Worm (Caenorhabditis elegans) whole organism, mixed stage, embryonic: ENCODE measurements around the gene srg-44.
A peak's percentile ranks its signal among the peaks of the same experiment; 100 is the strongest.

Experiments
- M03D4.4 ChIP-seq: sonication (generic microtip); optimal IDR thresholded peaks from 2 replicates; lab custom pipeline; 2017; ENCODE audit warnings: mild to moderate bottlenecking, missing genetic modification characterization, missing compliant biosample characterization
- blmp-1 ChIP-seq: fragments of 150-350 bp; optimal IDR thresholded peaks from 2 replicates; lab custom pipeline; 2014; ENCODE audit warnings: missing biosample characterization, missing genetic modification characterization
- ceh-39 ChIP-seq: fragments of 150-350 bp; optimal IDR thresholded peaks from 2 replicates; lab custom pipeline; 2014; ENCODE audit warnings: missing biosample characterization, missing genetic modification characterization
- ceh-43 ChIP-seq: fragments of 200-800 bp; sonication (Bioruptor generic); optimal IDR thresholded peaks from 2 replicates; lab custom pipeline; 2018; ENCODE audit warnings: mild to moderate bottlenecking, missing genetic modification characterization, moderate library complexity, missing compliant biosample characterization
- ceh-83 ChIP-seq: fragments of 200-800 bp; sonication (Bioruptor generic); optimal IDR thresholded peaks from 2 replicates; lab custom pipeline; 2018; ENCODE audit warnings: mild to moderate bottlenecking, missing genetic modification characterization, missing compliant biosample characterization
- cnd-1 ChIP-seq: fragments of 200-800 bp; sonication (Bioruptor generic); optimal IDR thresholded peaks from 2 replicates; lab custom pipeline; 2018; ENCODE audit warnings: mild to moderate bottlenecking, missing genetic modification characterization, missing compliant biosample characterization
- drap-1 ChIP-seq: fragments of 200-800 bp; sonication (Bioruptor generic); optimal IDR thresholded peaks from 3 replicates; lab custom pipeline; 2018; ENCODE audit warnings: mild to moderate bottlenecking, missing genetic modification characterization, missing compliant biosample characterization
- flh-1 ChIP-seq: fragments of 200-800 bp; sonication (Bioruptor generic); optimal IDR thresholded peaks from 2 replicates; lab custom pipeline; 2018; ENCODE audit warnings: mild to moderate bottlenecking, missing genetic modification characterization, moderate library complexity, missing compliant biosample characterization
- ham-2 ChIP-seq: fragments of 200-800 bp; sonication (Bioruptor generic); optimal IDR thresholded peaks from 2 replicates; lab custom pipeline; 2018; ENCODE audit warnings: mild to moderate bottlenecking, missing genetic modification characterization, missing compliant biosample characterization
- lin-13 ChIP-seq: fragments of 150-350 bp; optimal IDR thresholded peaks from 2 replicates; lab custom pipeline; 2014; ENCODE audit warnings: missing biosample characterization, missing genetic modification characterization
- lin-32 ChIP-seq: fragments of 200-800 bp; sonication (Bioruptor generic); optimal IDR thresholded peaks from 2 replicates; lab custom pipeline; 2018; ENCODE audit warnings: mild to moderate bottlenecking, missing genetic modification characterization, missing compliant biosample characterization
- lsy-2 ChIP-seq: fragments of 150-350 bp; optimal IDR thresholded peaks from 2 replicates; lab custom pipeline; 2014; ENCODE audit warnings: missing biosample characterization, missing genetic modification characterization
- mab-5 ChIP-seq: fragments of 150-350 bp; optimal IDR thresholded peaks from 2 replicates; lab custom pipeline; 2014; ENCODE audit warnings: missing biosample characterization, missing genetic modification characterization
- mep-1 ChIP-seq: fragments of 150-350 bp; optimal IDR thresholded peaks from 2 replicates; lab custom pipeline; 2017; ENCODE audit warnings: missing biosample characterization, missing genetic modification reagents, missing genetic modification characterization, inconsistent platforms
- mls-2 ChIP-seq: sonication (generic microtip); optimal IDR thresholded peaks from 2 replicates; lab custom pipeline; 2016; ENCODE audit warnings: mild to moderate bottlenecking, missing genetic modification characterization, moderate library complexity, missing compliant biosample characterization
- nhr-12 ChIP-seq: fragments of 150-350 bp; optimal IDR thresholded peaks from 2 replicates; lab custom pipeline; 2014; ENCODE audit warnings: missing biosample characterization, missing genetic modification characterization
- nhr-237 ChIP-seq: fragments of 150-350 bp; optimal IDR thresholded peaks from 2 replicates; lab custom pipeline; 2014; ENCODE audit warnings: missing biosample characterization, missing genetic modification characterization
- nhr-28 ChIP-seq: fragments of 150-350 bp; optimal IDR thresholded peaks from 2 replicates; lab custom pipeline; 2014; ENCODE audit warnings: missing biosample characterization, missing genetic modification characterization
- pha-4 ChIP-seq: fragments of 150-350 bp; optimal IDR thresholded peaks from 2 replicates; lab custom pipeline; 2018; ENCODE audit warnings: missing biosample characterization, missing genetic modification reagents, missing genetic modification characterization
- sem-2 ChIP-seq: fragments of 200-800 bp; sonication (Bioruptor generic); optimal IDR thresholded peaks from 2 replicates; lab custom pipeline; 2018; ENCODE audit warnings: mild to moderate bottlenecking, missing genetic modification characterization, missing compliant biosample characterization
- snpc-4 ChIP-seq: fragments of 150-350 bp; optimal IDR thresholded peaks from 2 replicates; lab custom pipeline; 2014; ENCODE audit warnings: missing biosample characterization, missing genetic modification characterization
- sptf-1 ChIP-seq: sonication (generic microtip); optimal IDR thresholded peaks from 2 replicates; lab custom pipeline; 2017; ENCODE audit warnings: mild to moderate bottlenecking, missing genetic modification characterization, moderate library complexity, missing compliant biosample characterization
- unc-120 ChIP-seq: sonication (generic microtip); optimal IDR thresholded peaks from 2 replicates; lab custom pipeline; 2017; ENCODE audit warnings: missing genetic modification characterization, missing compliant biosample characterization; ENCODE audit not compliant: poor library complexity, severe bottlenecking
- unc-39 ChIP-seq: fragments of 150-350 bp; optimal IDR thresholded peaks from 2 replicates; lab custom pipeline; 2014; ENCODE audit warnings: missing biosample characterization, missing genetic modification characterization
- unc-62 ChIP-seq: fragments of 150-350 bp; optimal IDR thresholded peaks from 2 replicates; lab custom pipeline; 2014; ENCODE audit warnings: missing biosample characterization, missing genetic modification reagents, missing genetic modification characterization
- zip-8 ChIP-seq: fragments of 150-350 bp; optimal IDR thresholded peaks from 2 replicates; lab custom pipeline; 2014; ENCODE audit warnings: missing biosample characterization, missing genetic modification characterization

The srg-44 gene

ce11 chrV:17347602-17348001 lies 19.0 kb downstream of the srg-44 start, which contains the start of gene skr-5:
Gene skr-5, plus strand, starts transcription at chrV:17347902.
- TF ChIP-seq nhr-12 (tag; lab: Kevin White, UChicago) (no peak), mls-2 (no peak), ceh-43 (GFP tag; lab: Kevin White, UChicago) (no peak), drap-1 (GFP tag; lab: Kevin White, UChicago) (no peak), snpc-4 (tag; lab: Kevin White, UChicago) (no peak), lin-13 (tag; lab: Kevin White, UChicago) (no peak), ceh-39 (tag; lab: Kevin White, UChicago) (no peak), lin-32 (GFP tag; lab: Kevin White, UChicago) (no peak), zip-8 (no peak)

ce11 chrV:17350093-17350492 lies 21.5 kb downstream of the srg-44 start, which contains the start of gene lsy-27:
Gene lsy-27, minus strand, starts transcription at chrV:17350193.
- TF ChIP-seq mab-5 (tag; lab: Kevin White, UChicago): no peak
- TF ChIP-seq snpc-4 (tag; lab: Kevin White, UChicago): no peak
- TF ChIP-seq sem-2: no peak
- no peak for TF ChIP-seq ham-2 (GFP tag; lab: Kevin White, UChicago)
- TF ChIP-seq, all 35 proteins: peak for 0

DNA sequence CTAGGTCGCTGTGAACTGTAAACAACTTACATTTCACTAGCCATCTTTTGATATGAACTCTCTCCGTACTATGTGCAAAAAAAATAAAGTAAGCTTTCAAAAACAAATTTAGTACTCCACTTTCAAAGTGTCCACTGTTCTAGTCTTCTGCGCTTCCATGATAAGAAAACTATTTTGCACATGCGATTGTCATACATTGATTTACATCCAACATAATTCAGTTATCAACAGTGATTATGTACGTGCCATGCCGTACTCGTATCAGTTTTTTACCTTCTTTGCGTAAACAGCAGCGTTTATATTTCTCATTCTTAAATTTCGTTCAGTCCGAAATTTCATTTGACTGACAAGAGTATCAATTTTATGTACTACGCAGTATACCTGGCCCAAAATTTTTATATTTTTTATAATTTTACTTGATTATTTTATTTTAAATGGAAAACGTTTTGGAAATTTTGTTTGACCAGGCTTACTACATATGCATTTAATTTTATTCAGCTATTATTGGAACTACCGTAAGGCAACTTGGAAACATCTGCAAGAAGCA lies 24.3 kb downstream of the srg-44 start, which contains the start of the genes fbxa-134 and F47H4.2:
Gene fbxa-134, minus strand, starts transcription at position 44 of the 547 bp plus-strand sequence.
Gene F47H4.2, plus strand, starts transcription at position 497 of the 547 bp plus-strand sequence.
- TF ChIP-seq flh-1 (GFP tag; lab: Kevin White, UChicago) (no peak), ceh-39 (tag; lab: Kevin White, UChicago) (no peak), nhr-237 (tag; lab: Kevin White, UChicago) (no peak), sem-2 (no peak), nhr-28 (tag; lab: Kevin White, UChicago) (no peak), mls-2 (no peak), sptf-1 (tag; lab: Kevin White, UChicago) (no peak), unc-62 (GFP tag; lab: Kevin White, UChicago) (no peak), blmp-1 (no peak), mep-1 (no peak), unc-39 (tag; lab: Kevin White, UChicago) (no peak)

DNA sequence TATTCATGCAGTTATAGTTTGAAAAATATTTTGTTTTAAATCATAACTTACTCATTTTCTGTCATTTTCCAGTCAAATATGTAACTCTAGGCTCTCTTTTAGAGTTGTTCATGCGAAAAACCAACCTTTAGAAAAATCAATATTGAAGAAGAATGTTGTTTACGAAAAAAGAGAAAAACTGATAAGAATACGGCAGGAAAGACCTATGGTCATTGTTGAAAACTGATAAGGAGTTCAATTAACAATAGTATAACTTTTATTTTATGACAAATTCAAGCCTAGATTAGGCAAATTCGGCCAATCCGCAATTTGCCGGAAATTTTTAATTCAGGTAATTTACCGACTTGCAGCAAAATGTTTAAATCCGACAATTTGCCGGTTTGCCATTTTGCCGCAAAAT lies 48.0 kb downstream of the srg-44 start, which contains the start of gene Y20C6A.1:
Gene Y20C6A.1, minus strand, starts transcription at position 107 of the 400 bp plus-strand sequence.
- no peak for TF ChIP-seq nhr-237 (tag; lab: Kevin White, UChicago)
- no peak for TF ChIP-seq cnd-1 (tag; lab: Kevin White, UChicago)
- TF ChIP-seq ceh-83 (GFP tag; lab: Kevin White, UChicago): no peak
- no peak for TF ChIP-seq unc-39 (tag; lab: Kevin White, UChicago)
- TF ChIP-seq snpc-4 (tag; lab: Kevin White, UChicago): no peak
- no peak for TF ChIP-seq lin-13 (tag; lab: Kevin White, UChicago)
- TF ChIP-seq mls-2: no peak
- TF ChIP-seq zip-8: no peak
- TF ChIP-seq lsy-2 (tag; lab: Kevin White, UChicago): no peak
- TF ChIP-seq ham-2 (GFP tag; lab: Kevin White, UChicago): no peak
- TF ChIP-seq mep-1: no peak
- no peak for TF ChIP-seq unc-120 (tag; lab: Kevin White, UChicago)
- no peak for TF ChIP-seq mab-5 (tag; lab: Kevin White, UChicago)
- no peak for TF ChIP-seq nhr-12 (tag; lab: Kevin White, UChicago)
- TF ChIP-seq M03D4.4 (tag; lab: Kevin White, UChicago): no peak
- no peak for TF ChIP-seq unc-62 (GFP tag; lab: Kevin White, UChicago)

ce11 chrV:17377140-17377539 lies 48.5 kb downstream of the srg-44 start, which contains the start of gene fbxb-7:
Gene fbxb-7, plus strand, starts transcription at chrV:17377406.
- no peak for TF ChIP-seq snpc-4 (tag; lab: Kevin White, UChicago)
- peak; percentile 53 for TF ChIP-seq drap-1 (GFP tag; lab: Kevin White, UChicago)
- TF ChIP-seq, all 35 proteins: peak for 1

DNA sequence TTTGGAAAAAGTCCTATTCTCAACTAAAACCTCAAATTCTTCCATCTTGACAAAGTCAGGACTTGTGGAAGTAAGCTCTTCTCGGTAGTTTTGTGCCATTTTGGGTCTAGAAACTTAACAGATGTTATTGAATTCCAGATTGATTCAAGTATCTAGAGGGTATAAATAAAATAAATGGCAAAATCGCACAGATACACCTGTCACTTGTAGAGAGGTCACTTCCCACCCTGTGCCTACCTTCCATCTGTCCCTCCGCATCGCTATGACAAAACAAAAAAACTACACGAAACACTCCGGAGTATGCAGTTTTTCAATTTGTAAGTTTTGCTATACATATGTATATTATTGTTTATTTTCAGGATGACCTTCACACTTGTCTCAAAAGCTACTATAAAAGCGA lies 51.3 kb downstream of the srg-44 start, which contains the start of gene Y20C6A.4:
Gene Y20C6A.4, plus strand, starts transcription at position 301 of the 400 bp plus-strand sequence.
- TF ChIP-seq cnd-1 (tag; lab: Kevin White, UChicago) (no peak), ham-2 (GFP tag; lab: Kevin White, UChicago) (no peak), ceh-43 (GFP tag; lab: Kevin White, UChicago) (no peak), drap-1 (GFP tag; lab: Kevin White, UChicago) (no peak), sem-2 (no peak), nhr-237 (tag; lab: Kevin White, UChicago) (no peak), unc-120 (tag; lab: Kevin White, UChicago) (no peak), pha-4 (tag; lab: Kevin White, UChicago) (no peak)
